Fruit fly (Drosophila melanogaster) whole organism, embryonic: ENCODE data around the gene CG34269.

Experiments
- Blimp-1 ChIP-seq: fragments of 200-800 bp; sonication (Bioruptor generic); optimal IDR thresholded peaks from 3 replicates; lab custom pipeline; 2018; ENCODE audit warnings: missing biosample characterization, missing genetic modification characterization, mild to moderate bottlenecking, moderate library complexity, missing genetic modification reagents
- CG10979 ChIP-seq: fragments of 200-800 bp; sonication (Bioruptor generic); optimal IDR thresholded peaks from 2 replicates; lab custom pipeline; 2018; ENCODE audit warnings: missing biosample characterization, mild to moderate bottlenecking, missing genetic modification characterization, moderate library complexity
- CG11504 ChIP-seq: fragments of 200-800 bp; sonication (Bioruptor generic); optimal IDR thresholded peaks from 3 replicates; lab custom pipeline; 2019; ENCODE audit warnings: missing biosample characterization, mild to moderate bottlenecking, missing genetic modification characterization, moderate library complexity
- CG15269 ChIP-seq: fragments of 200-800 bp; sonication (Bioruptor generic); optimal IDR thresholded peaks from 2 replicates; lab custom pipeline; 2018; ENCODE audit warnings: missing biosample characterization, mild to moderate bottlenecking, missing genetic modification characterization, moderate library complexity
- CG18262 ChIP-seq: fragments of 200-800 bp; optimal IDR thresholded peaks from 3 replicates; lab custom pipeline; 2019; ENCODE audit warnings: missing biosample characterization, mild to moderate bottlenecking, missing genetic modification characterization, moderate library complexity
- CG2116 ChIP-seq: fragments of 200-800 bp; sonication (Bioruptor generic); optimal IDR thresholded peaks from 3 replicates; lab custom pipeline; 2018; ENCODE audit warnings: missing biosample characterization, mild to moderate bottlenecking, missing genetic modification characterization
- CG2678 ChIP-seq: fragments of 200-800 bp; sonication (Bioruptor generic); optimal IDR thresholded peaks from 3 replicates; lab custom pipeline; 2019; ENCODE audit warnings: missing biosample characterization, mild to moderate bottlenecking, missing genetic modification characterization, moderate library complexity
- CG2712 ChIP-seq: fragments of 200-800 bp; optimal IDR thresholded peaks from 3 replicates; lab custom pipeline; 2019; ENCODE audit warnings: missing biosample characterization, mild to moderate bottlenecking, missing genetic modification characterization, moderate library complexity
- CG31224 ChIP-seq: fragments of 200-800 bp; sonication (Bioruptor generic); IDR thresholded peaks from 2 replicates; pipeline ENCODE4 v1.3.6; 2022; ENCODE audit warnings: missing biosample characterization, missing genetic modification characterization
- CG34422 ChIP-seq: fragments of 200-800 bp; sonication (Bioruptor generic); IDR thresholded peaks from 3 replicates; pipeline ENCODE4 v1.3.6; 2022; ENCODE audit warnings: missing biosample characterization, missing genetic modification characterization
- CG43689 ChIP-seq: fragments of 200-800 bp; sonication (Bioruptor generic); IDR thresholded peaks from 2 replicates; pipeline ENCODE4 v1.3.6; 2022; ENCODE audit warnings: missing biosample characterization, missing genetic modification characterization
- CG4707 ChIP-seq: fragments of 200-800 bp; sonication (Bioruptor generic); optimal IDR thresholded peaks from 2 replicates; lab custom pipeline; 2018; ENCODE audit warnings: missing biosample characterization, mild to moderate bottlenecking, missing genetic modification characterization, moderate library complexity
- CG7372 ChIP-seq: fragments of 200-800 bp; sonication (Bioruptor generic); IDR thresholded peaks from 2 replicates; pipeline ENCODE4 v1.3.6; 2022; ENCODE audit warnings: missing biosample characterization, missing genetic modification characterization
- CG8281 ChIP-seq: fragments of 200-800 bp; sonication (Bioruptor generic); optimal IDR thresholded peaks from 2 replicates; lab custom pipeline; 2018; ENCODE audit warnings: missing biosample characterization, mild to moderate bottlenecking, missing genetic modification characterization, moderate library complexity
- CG8290 ChIP-seq, 3 experiments: fragments of 200-800 bp; sonication (Bioruptor generic); optimal IDR thresholded peaks; 2 replicates each; lab custom pipeline; 2016 to 2019; ENCODE audit warnings: missing biosample characterization in 3 of 3, missing genetic modification characterization in 3 of 3, mild to moderate bottlenecking in 2 of 3, moderate library complexity in 1 of 3
- CG9215 ChIP-seq: fragments of 200-800 bp; sonication (Bioruptor generic); IDR thresholded peaks from 2 replicates; pipeline ENCODE4 v1.3.6; 2022; ENCODE audit warnings: missing biosample characterization, missing genetic modification characterization
- D19A ChIP-seq: fragments of 200-800 bp; optimal IDR thresholded peaks from 3 replicates; lab custom pipeline; 2019; ENCODE audit warnings: missing biosample characterization, mild to moderate bottlenecking, missing genetic modification characterization, moderate library complexity
- Dll ChIP-seq: fragments of 200-800 bp; sonication (Bioruptor generic); IDR thresholded peaks from 4 replicates; pipeline ENCODE4 v1.3.6; 2022; ENCODE audit warnings: missing biosample characterization, missing genetic modification characterization; ENCODE audit not compliant: partially characterized antibody
- Dref ChIP-seq: fragments of 200-800 bp; sonication (Bioruptor generic); IDR thresholded peaks from 2 replicates; pipeline ENCODE4 v1.3.6; 2022; ENCODE audit warnings: missing biosample characterization, missing genetic modification characterization
- Drgx ChIP-seq: fragments of 200-800 bp; sonication (Bioruptor generic); IDR thresholded peaks from 2 replicates; pipeline ENCODE4 v1.3.6; 2022; ENCODE audit warnings: missing biosample characterization, missing genetic modification characterization
- E2f1 ChIP-seq: fragments of 200-800 bp; sonication (Bioruptor generic); IDR thresholded peaks from 2 replicates; pipeline ENCODE4 v1.3.6; 2022; ENCODE audit warnings: missing biosample characterization, missing genetic modification characterization
- Ets65A ChIP-seq: fragments of 200-800 bp; sonication (Bioruptor generic); peaks from one replicate; lab custom pipeline; 2016; ENCODE audit warnings: missing biosample characterization, missing genetic modification characterization
- H2.0 ChIP-seq: fragments of 200-800 bp; sonication (Bioruptor generic); IDR thresholded peaks from 2 replicates; pipeline ENCODE4 v1.3.6; 2022; ENCODE audit warnings: missing biosample characterization, missing genetic modification characterization
- Med ChIP-seq: fragments of 200-800 bp; sonication (Bioruptor generic); peaks from one replicate; lab custom pipeline; 2016; ENCODE audit warnings: missing biosample characterization, missing genetic modification characterization, mild to moderate bottlenecking, inconsistent platforms, moderate library complexity
- Mrtf ChIP-seq: fragments of 200-800 bp; sonication (Bioruptor generic); IDR thresholded peaks from 3 replicates; pipeline ENCODE4 v1.3.6; 2022; ENCODE audit warnings: missing biosample characterization, missing genetic modification characterization
- Opbp ChIP-seq: fragments of 200-800 bp; sonication (Bioruptor generic); IDR thresholded peaks from 3 replicates; pipeline ENCODE4 v1.3.6; 2022; ENCODE audit warnings: missing biosample characterization, missing genetic modification characterization; ENCODE audit not compliant: partially characterized antibody
- Xbp1 ChIP-seq: fragments of 200-800 bp; sonication (Bioruptor generic); optimal IDR thresholded peaks from 3 replicates; lab custom pipeline; 2016; ENCODE audit warnings: missing biosample characterization, mild to moderate bottlenecking, missing genetic modification characterization
- br ChIP-seq: fragments of >200 bp; optimal IDR thresholded peaks from 2 replicates; lab custom pipeline; 2017
- bsh ChIP-seq, 2 experiments: fragments of 200-800 bp; sonication (Bioruptor generic); optimal IDR thresholded peaks; 2 replicates each; lab custom pipeline; 2017 to 2018; ENCODE audit warnings: mild to moderate bottlenecking in 2 of 2, missing biosample characterization in 2 of 2, missing genetic modification characterization in 2 of 2, moderate library complexity in 1 of 2
- chm ChIP-seq: fragments of 200-800 bp; sonication (Bioruptor generic); IDR thresholded peaks from 2 replicates; pipeline ENCODE4 v1.3.6; 2022; ENCODE audit warnings: missing biosample characterization, missing genetic modification characterization
- cwo ChIP-seq: fragments of 200-800 bp; sonication (Bioruptor generic); optimal IDR thresholded peaks from 3 replicates; lab custom pipeline; 2017; ENCODE audit warnings: missing biosample characterization, missing genetic modification characterization, mild to moderate bottlenecking, moderate library complexity, missing genetic modification reagents
- dmrt99B ChIP-seq: fragments of 200-800 bp; sonication (Bioruptor generic); optimal IDR thresholded peaks from 2 replicates; lab custom pipeline; 2018; ENCODE audit warnings: missing biosample characterization, mild to moderate bottlenecking, missing genetic modification characterization, moderate library complexity
- fd96Cb ChIP-seq: fragments of 200-800 bp; sonication (Bioruptor generic); optimal IDR thresholded peaks from 2 replicates; lab custom pipeline; 2018; ENCODE audit warnings: missing biosample characterization, mild to moderate bottlenecking, missing genetic modification characterization, moderate library complexity
- gem ChIP-seq: fragments of 200-800 bp; sonication (Bioruptor generic); optimal IDR thresholded peaks from 2 replicates; lab custom pipeline; 2019; ENCODE audit warnings: missing biosample characterization, mild to moderate bottlenecking, missing genetic modification characterization, moderate library complexity
- h ChIP-seq: fragments of >200 bp; optimal IDR thresholded peaks from 2 replicates; lab custom pipeline; 2017
- hbn ChIP-seq: fragments of 200-800 bp; sonication (Bioruptor generic); IDR thresholded peaks from 2 replicates; pipeline ENCODE4 v1.3.6; 2022; ENCODE audit warnings: missing biosample characterization, missing genetic modification characterization; ENCODE audit not compliant: partially characterized antibody
- kah ChIP-seq: fragments of 200-800 bp; sonication (Bioruptor generic); optimal IDR thresholded peaks from 2 replicates; lab custom pipeline; 2018; ENCODE audit warnings: missing biosample characterization, mild to moderate bottlenecking, missing genetic modification characterization
- knrl ChIP-seq: fragments of 200-800 bp; sonication (Bioruptor generic); IDR thresholded peaks from 3 replicates; pipeline ENCODE4 v1.3.6; 2022; ENCODE audit warnings: missing biosample characterization, missing genetic modification characterization; ENCODE audit not compliant: partially characterized antibody
- mirr ChIP-seq: fragments of 200-800 bp; sonication (Bioruptor generic); optimal IDR thresholded peaks from 3 replicates; lab custom pipeline; 2018; ENCODE audit warnings: missing biosample characterization, mild to moderate bottlenecking, missing genetic modification characterization
- nom ChIP-seq: fragments of 200-800 bp; sonication (Bioruptor generic); optimal IDR thresholded peaks from 2 replicates; lab custom pipeline; 2017; ENCODE audit warnings: missing biosample characterization, missing genetic modification characterization, mild to moderate bottlenecking, moderate library complexity, missing genetic modification reagents
- onecut ChIP-seq: fragments of 200-800 bp; sonication (Bioruptor generic); IDR thresholded peaks from 2 replicates; pipeline ENCODE4 v1.3.6; 2022; ENCODE audit warnings: missing biosample characterization, missing genetic modification characterization
- row ChIP-seq: fragments of 200-800 bp; sonication (Bioruptor generic); IDR thresholded peaks from 3 replicates; pipeline ENCODE4 v1.3.6; 2022; ENCODE audit warnings: missing biosample characterization, missing genetic modification characterization
- sc ChIP-seq, 3 experiments: fragments of >200 bp in 2 of 3; fragments of 200-800 bp in 1 of 3; sonication (Bioruptor generic) in 1 of 3; optimal IDR thresholded peaks; 2 replicates in 2 of 3; 3 replicates in 1 of 3; lab custom pipeline; 2017; ENCODE audit warnings: mild to moderate bottlenecking in 1 of 3, missing biosample characterization in 1 of 3, missing genetic modification characterization in 1 of 3, missing genetic modification reagents in 1 of 3
- seq ChIP-seq: fragments of 200-800 bp; sonication (Bioruptor generic); IDR thresholded peaks from 2 replicates; pipeline ENCODE4 v1.3.6; 2022; ENCODE audit warnings: missing biosample characterization, missing genetic modification characterization
- stc ChIP-seq: fragments of 200-800 bp; sonication (Bioruptor generic); IDR thresholded peaks from 2 replicates; pipeline ENCODE4 v1.3.6; 2022; ENCODE audit warnings: missing biosample characterization, missing genetic modification characterization
- wor ChIP-seq: fragments of 200-800 bp; sonication (Bioruptor generic); IDR thresholded peaks from 2 replicates; pipeline ENCODE4 v1.3.6; 2022; ENCODE audit warnings: missing biosample characterization, missing genetic modification characterization
- z ChIP-seq: fragments of 200-800 bp; sonication (Bioruptor generic); IDR thresholded peaks from 3 replicates; pipeline ENCODE4 v1.3.6; 2022; ENCODE audit warnings: missing biosample characterization, missing genetic modification characterization

CG34269 gene

dm6 chr3L:530813-531212, 2.7 kb downstream of the CG34269 start:
- peak; percentile 65; the same call in 2 of the 3 replicates for TF ChIP-seq z
- TF ChIP-seq seq (GFP tag; lab: Robert Waterston, UW) = no peak
- peak; percentile 91 for TF ChIP-seq Ets65A (GFP tag; lab: Kevin White, UChicago)
- TF ChIP-seq Dref = no peak

dm6 chr3L:531280-531853, 3.2 kb downstream of the CG34269 start:
- TF ChIP-seq Mrtf (GFP tag; lab: Robert Waterston, UW) (no peak), Drgx (GFP tag; lab: Robert Waterston, UW) (peak; percentile 59), CG34422 (GFP tag; lab: Robert Waterston, UW) (no peak), gem (tag; lab: Kevin White, UChicago) (peak; percentile 21), Blimp-1 (GFP tag; lab: Kevin White, UChicago) (peak; percentile 41), fd96Cb (peak; percentile 2), CG2678 (tag; lab: Kevin White, UChicago) (peak; percentile 37), nom (peak; percentile 93), stc (GFP tag; lab: Robert Waterston, UW) (no peak), bsh (GFP tag; optimal IDR thresholded peaks at IDR 0.05; lab: Kevin White, UChicago) (peak; percentile 17 to 66), onecut (GFP tag; lab: Robert Waterston, UW) (peak; percentile 75), CG8281 (tag; lab: Kevin White, UChicago) (peak; percentile 85), h (lab: Kevin White, UChicago) (no peak), CG15269 (tag; lab: Kevin White, UChicago) (no peak), CG18262 (tag; lab: Kevin White, UChicago) (peak; percentile 30), row (GFP tag; lab: Robert Waterston, UW) (0 out of 3 replicates have a peak, but pooled peaks have one; percentile 10), sc (optimal IDR thresholded peaks at IDR 0.05; lab: Kevin White, UChicago) (no peak), sc (GFP tag; optimal IDR thresholded peaks at IDR 0.05; lab: Kevin White, UChicago) (no peak), CG11504 (tag; lab: Kevin White, UChicago) (peak; percentile 31), CG9215 (GFP tag; lab: Robert Waterston, UW) (no peak), dmrt99B (peak; percentile 40), Xbp1 (GFP tag; lab: Kevin White, UChicago) (no peak), CG2712 (peak; percentile 20), D19A (tag; lab: Kevin White, UChicago) (peak; percentile 8), CG10979 (peak; percentile 33)

dm6 chr3L:533807-534206, 5.7 kb downstream of the CG34269 start:
- no peak for TF ChIP-seq CG31224
- peak; percentile 9; the same call in 1 of the 3 replicates for TF ChIP-seq knrl (GFP tag; lab: Robert Waterston, UW)
- no peak for TF ChIP-seq E2f1 (GFP tag; lab: Robert Waterston, UW)
- TF ChIP-seq wor = no peak
- no peak for TF ChIP-seq kah
- no peak for TF ChIP-seq Opbp
- 0 out of 3 replicates have a peak, but pooled peaks have one; percentile 20 for TF ChIP-seq CG34422 (GFP tag; lab: Robert Waterston, UW)
- peak; percentile 55 for TF ChIP-seq hbn (GFP tag; lab: Robert Waterston, UW)
- TF ChIP-seq Dll = peak; percentile 81
- TF ChIP-seq H2.0 (GFP tag; lab: Robert Waterston, UW) = 0 out of 2 replicates have a peak, but pooled peaks have one; percentile 22
- TF ChIP-seq CG7372 (GFP tag; lab: Robert Waterston, UW) = 0 out of 2 replicates have a peak, but pooled peaks have one; percentile 25
- TF ChIP-seq cwo (GFP tag; lab: Kevin White, UChicago) = no peak
- TF ChIP-seq CG2116 = no peak
- 0 out of 2 replicates have a peak, but pooled peaks have one; percentile 11 for TF ChIP-seq seq (GFP tag; lab: Robert Waterston, UW)
- TF ChIP-seq CG8290 (GFP tag; optimal IDR thresholded peaks at IDR 0.05; lab: Kevin White, UChicago) = no peak
- TF ChIP-seq CG8290 (tag; optimal IDR thresholded peaks at IDR 0.05; lab: Kevin White, UChicago) = peak in 1 of 2 experiments; percentile 12
- peak; percentile 65; the same call in 1 of the 2 replicates for TF ChIP-seq chm (GFP tag; lab: Robert Waterston, UW)
- TF ChIP-seq CG4707 (GFP tag; lab: Kevin White, UChicago) = no peak
- TF ChIP-seq mirr (GFP tag; lab: Kevin White, UChicago) = no peak
- TF ChIP-seq CG43689 (GFP tag; lab: Robert Waterston, UW) = no peak
- no peak for TF ChIP-seq br (lab: Kevin White, UChicago)
- peak; percentile 73 for TF ChIP-seq Med (GFP tag; lab: Kevin White, UChicago)
